Worm (Caenorhabditis elegans) whole organism, late embryonic: ENCODE data around the gene F13A7.11.

Source experiments
- ama-1 ChIP-seq: fragments of 150-350 bp; optimal IDR thresholded peaks from 2 replicates; lab custom pipeline; 2014
- ceh-30 ChIP-seq: fragments of 150-350 bp; optimal IDR thresholded peaks from 2 replicates; lab custom pipeline; 2014; ENCODE audit warnings: missing biosample characterization, missing genetic modification characterization
- fax-1 ChIP-seq: sonication (generic microtip); optimal IDR thresholded peaks from 2 replicates; lab custom pipeline; 2016; ENCODE audit warnings: missing genotype, missing genetic modification characterization, missing compliant biosample characterization
- fkh-10 ChIP-seq: fragments of 150-350 bp; optimal IDR thresholded peaks from 2 replicates; lab custom pipeline; 2014; ENCODE audit warnings: missing biosample characterization, missing genetic modification reagents, missing genetic modification characterization
- nhr-11 ChIP-seq: fragments of 150-350 bp; optimal IDR thresholded peaks from 2 replicates; lab custom pipeline; 2014; ENCODE audit warnings: missing biosample characterization, missing genetic modification characterization
- unc-86 ChIP-seq: sonication (generic microtip); optimal IDR thresholded peaks from 2 replicates; lab custom pipeline; 2016; ENCODE audit warnings: missing genetic modification characterization, missing compliant biosample characterization

DNA sequence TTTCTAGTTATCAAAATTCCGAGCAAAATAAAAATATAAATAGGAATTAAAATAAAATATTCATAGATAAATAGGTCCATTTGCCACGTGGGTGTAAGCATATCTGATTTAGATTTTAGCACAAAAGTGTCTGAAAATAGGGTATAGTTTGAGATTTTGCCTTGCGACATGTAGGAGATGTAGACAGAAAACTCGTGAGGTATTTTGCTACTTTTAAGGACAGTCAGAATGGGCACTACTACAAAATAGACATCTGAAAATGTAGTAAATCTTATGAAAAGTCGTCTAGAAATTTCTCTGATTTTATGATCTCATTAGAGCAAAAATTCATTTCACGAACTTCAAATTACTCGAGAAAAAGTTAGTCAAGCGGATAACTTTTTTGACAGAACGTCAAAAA lies 20.4 kb downstream of the F13A7.11 start, which contains the start of gene srv-34:
- TF ChIP-seq fax-1 (tag; lab: Kevin White, UChicago) (no peak), nhr-11 (tag; lab: Kevin White, UChicago) (no peak), unc-86 (tag; lab: Kevin White, UChicago) (no peak), fkh-10 (GFP tag; lab: Kevin White, UChicago) (no peak), ama-1 (lab: Kevin White, UChicago) (no peak), ceh-30 (no peak)
